Worm (Caenorhabditis elegans) whole organism, early embryonic: ENCODE results near the gene irld-67.

Experiments used
- B0310.2 ChIP-seq: sonication (generic microtip); optimal IDR thresholded peaks from 2 replicates; lab custom pipeline; 2016; ENCODE audit warnings: mild to moderate bottlenecking, missing genetic modification characterization, missing compliant biosample characterization
- F13C5.2 ChIP-seq: sonication (generic microtip); optimal IDR thresholded peaks from 2 replicates; lab custom pipeline; 2017; ENCODE audit warnings: mild to moderate bottlenecking, missing genetic modification characterization, inconsistent platforms, missing compliant biosample characterization
- aly-1 ChIP-seq: sonication (generic microtip); optimal IDR thresholded peaks from 2 replicates; lab custom pipeline; 2016; ENCODE audit warnings: missing genetic modification characterization, missing compliant biosample characterization
- ama-1 ChIP-seq: fragments of 150-350 bp; optimal IDR thresholded peaks from 2 replicates; lab custom pipeline; 2014
- ceh-13 ChIP-seq: fragments of 200-800 bp; sonication (Bioruptor generic); optimal IDR thresholded peaks from 2 replicates; lab custom pipeline; 2018; ENCODE audit warnings: mild to moderate bottlenecking, missing genetic modification characterization, missing compliant biosample characterization
- ceh-36 ChIP-seq: sonication (generic microtip); optimal IDR thresholded peaks from 2 replicates; lab custom pipeline; 2016; ENCODE audit warnings: missing genetic modification characterization, inconsistent platforms, missing compliant biosample characterization
- ets-7 ChIP-seq: sonication (generic microtip); optimal IDR thresholded peaks from 2 replicates; lab custom pipeline; 2016; ENCODE audit warnings: missing genotype, missing genetic modification characterization, missing compliant biosample characterization
- flt-1 ChIP-seq: fragments of 200-800 bp; sonication (Bioruptor generic); IDR thresholded peaks from 2 replicates; pipeline ENCODE4 v1.3.6; 2022; ENCODE audit warnings: missing genetic modification characterization, missing compliant biosample characterization
- hmbx-1 ChIP-seq: sonication (generic microtip); optimal IDR thresholded peaks from 2 replicates; lab custom pipeline; 2016; ENCODE audit warnings: mild to moderate bottlenecking, missing genetic modification characterization, missing compliant biosample characterization
- hmg-4 ChIP-seq: fragments of 200-800 bp; sonication (Bioruptor generic); optimal IDR thresholded peaks from 2 replicates; lab custom pipeline; 2018; ENCODE audit warnings: mild to moderate bottlenecking, missing genetic modification characterization, missing compliant biosample characterization
- hnd-1 ChIP-seq: sonication (generic microtip); optimal IDR thresholded peaks from 2 replicates; lab custom pipeline; 2016; ENCODE audit warnings: missing genetic modification characterization, missing compliant biosample characterization
- pes-1 ChIP-seq: fragments of 200-800 bp; sonication (Bioruptor generic); IDR thresholded peaks from 2 replicates; pipeline ENCODE4 v1.3.6; 2022; ENCODE audit warnings: missing genetic modification reagents, missing genetic modification characterization, missing compliant biosample characterization
- scrt-1 ChIP-seq: fragments of 200-800 bp; sonication (Bioruptor generic); IDR thresholded peaks from 2 replicates; pipeline ENCODE4 v1.3.6; 2022; ENCODE audit warnings: missing genetic modification characterization, missing compliant biosample characterization
- sea-1 ChIP-seq: fragments of 200-800 bp; sonication (Bioruptor generic); conservative IDR thresholded peaks from 2 replicates; pipeline ENCODE4 v1.3.6; 2022; ENCODE audit warnings: missing genetic modification characterization, missing compliant biosample characterization
- tbx-11 ChIP-seq: fragments of 200-800 bp; sonication (Bioruptor generic); IDR thresholded peaks from 2 replicates; pipeline ENCODE4 v1.3.6; 2022; ENCODE audit warnings: missing genetic modification characterization, missing compliant biosample characterization
- tbx-37 ChIP-seq: fragments of 200-800 bp; sonication (Bioruptor generic); conservative IDR thresholded peaks from 2 replicates; pipeline ENCODE4 v1.3.6; 2022; ENCODE audit warnings: missing genetic modification reagents, missing genetic modification characterization, missing compliant biosample characterization
- tra-4 ChIP-seq: sonication (generic microtip); optimal IDR thresholded peaks from 2 replicates; lab custom pipeline; 2017; ENCODE audit warnings: missing genetic modification characterization, missing compliant biosample characterization

The irld-67 gene

DNA sequence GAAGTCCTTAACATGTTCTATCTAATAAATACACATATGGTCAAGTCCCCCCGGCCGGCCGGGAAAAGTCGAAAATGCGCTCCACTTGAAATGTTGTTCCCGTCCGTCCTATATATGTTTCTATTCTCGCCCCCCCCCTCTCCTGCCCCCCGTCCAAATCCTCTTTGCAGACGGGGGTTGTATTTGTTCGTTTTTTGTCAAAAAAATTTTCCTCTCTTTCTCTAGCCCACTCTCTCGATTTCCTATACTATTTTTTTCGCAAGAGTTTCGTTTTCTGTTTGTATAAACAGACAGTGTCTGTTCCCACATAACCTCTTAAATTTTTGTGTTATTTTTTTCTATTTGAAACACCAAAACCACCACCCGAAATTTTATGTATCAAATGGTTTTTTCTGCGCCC lies 32.8 kb upstream of the irld-67 start:
- no peak for TF ChIP-seq hmbx-1 (tag; lab: Kevin White, UChicago)
- no peak for TF ChIP-seq ceh-36 (tag; lab: Kevin White, UChicago)
- TF ChIP-seq F13C5.2 (tag; lab: Kevin White, UChicago), result no peak
- no peak for TF ChIP-seq aly-1 (tag; lab: Kevin White, UChicago)

- TF ChIP-seq hnd-1, result no peak
- no peak for TF ChIP-seq ama-1 (lab: Kevin White, UChicago)
- TF ChIP-seq tbx-37 (GFP tag; lab: Robert Waterston, UW), result no peak
- no peak for TF ChIP-seq aly-1 (tag; lab: Kevin White, UChicago)
- TF ChIP-seq tbx-11 (GFP tag; lab: Robert Waterston, UW), result no peak
- no peak for TF ChIP-seq ceh-13 (GFP tag; lab: Kevin White, UChicago)
- TF ChIP-seq ets-7 (tag; lab: Kevin White, UChicago), result no peak
- no peak for TF ChIP-seq hmbx-1 (tag; lab: Kevin White, UChicago)
- TF ChIP-seq F13C5.2 (tag; lab: Kevin White, UChicago), result no peak
- no peak for TF ChIP-seq scrt-1 (GFP tag; lab: Robert Waterston, UW)
- TF ChIP-seq pes-1, result no peak
- TF ChIP-seq B0310.2 (tag; lab: Kevin White, UChicago), result no peak
- TF ChIP-seq hmg-4 (GFP tag; lab: Kevin White, UChicago), result no peak
Observed at ce11 chrII:2966350-2966749, 32.1 kb upstream of the irld-67 start.

- TF ChIP-seq scrt-1 (GFP tag; lab: Robert Waterston, UW) (no peak), flt-1 (GFP tag; lab: Robert Waterston, UW) (no peak), pes-1 (no peak), ceh-13 (GFP tag; lab: Kevin White, UChicago) (no peak), F13C5.2 (tag; lab: Kevin White, UChicago) (no peak), aly-1 (tag; lab: Kevin White, UChicago) (no peak), hmg-4 (GFP tag; lab: Kevin White, UChicago) (no peak), tra-4 (tag; lab: Kevin White, UChicago) (no peak), ets-7 (tag; lab: Kevin White, UChicago) (no peak), B0310.2 (tag; lab: Kevin White, UChicago) (no peak), tbx-11 (GFP tag; lab: Robert Waterston, UW) (no peak), hmbx-1 (tag; lab: Kevin White, UChicago) (no peak), sea-1 (GFP tag; lab: Robert Waterston, UW) (no peak), hnd-1 (no peak), tbx-37 (GFP tag; lab: Robert Waterston, UW) (no peak), ceh-36 (tag; lab: Kevin White, UChicago) (no peak), ama-1 (lab: Kevin White, UChicago) (no peak)
Observed at ce11 chrII:2965215-2965998, 31.2 kb upstream of the irld-67 start.

ce11 chrII:2963619-2964018 lies 29.4 kb upstream of the irld-67 start:
- TF ChIP-seq hmg-4 (GFP tag; lab: Kevin White, UChicago) (no peak), ceh-13 (GFP tag; lab: Kevin White, UChicago) (no peak), pes-1 (no peak), tbx-37 (GFP tag; lab: Robert Waterston, UW) (no peak), tbx-11 (GFP tag; lab: Robert Waterston, UW) (no peak), sea-1 (GFP tag; lab: Robert Waterston, UW) (no peak), flt-1 (GFP tag; lab: Robert Waterston, UW) (no peak), ets-7 (tag; lab: Kevin White, UChicago) (no peak), scrt-1 (GFP tag; lab: Robert Waterston, UW) (no peak), ama-1 (lab: Kevin White, UChicago) (no peak), hnd-1 (no peak), aly-1 (tag; lab: Kevin White, UChicago) (no peak), F13C5.2 (tag; lab: Kevin White, UChicago) (no peak), B0310.2 (tag; lab: Kevin White, UChicago) (no peak)

ce11 chrII:2962531-2963164 lies 28.4 kb upstream of the irld-67 start:
- no peak for TF ChIP-seq flt-1 (GFP tag; lab: Robert Waterston, UW)
- no peak for TF ChIP-seq ceh-13 (GFP tag; lab: Kevin White, UChicago)
- TF ChIP-seq tra-4 (tag; lab: Kevin White, UChicago), result no peak
- TF ChIP-seq ets-7 (tag; lab: Kevin White, UChicago), result no peak
- TF ChIP-seq hmbx-1 (tag; lab: Kevin White, UChicago), result no peak
- TF ChIP-seq tbx-37 (GFP tag; lab: Robert Waterston, UW), result no peak
- TF ChIP-seq F13C5.2 (tag; lab: Kevin White, UChicago), result no peak
- TF ChIP-seq sea-1 (GFP tag; lab: Robert Waterston, UW), result no peak
- no peak for TF ChIP-seq pes-1
- TF ChIP-seq ceh-36 (tag; lab: Kevin White, UChicago), result no peak
- TF ChIP-seq scrt-1 (GFP tag; lab: Robert Waterston, UW), result no peak
- no peak for TF ChIP-seq B0310.2 (tag; lab: Kevin White, UChicago)
- no peak for TF ChIP-seq aly-1 (tag; lab: Kevin White, UChicago)
- no peak for TF ChIP-seq hnd-1
- no peak for TF ChIP-seq tbx-11 (GFP tag; lab: Robert Waterston, UW)

DNA sequence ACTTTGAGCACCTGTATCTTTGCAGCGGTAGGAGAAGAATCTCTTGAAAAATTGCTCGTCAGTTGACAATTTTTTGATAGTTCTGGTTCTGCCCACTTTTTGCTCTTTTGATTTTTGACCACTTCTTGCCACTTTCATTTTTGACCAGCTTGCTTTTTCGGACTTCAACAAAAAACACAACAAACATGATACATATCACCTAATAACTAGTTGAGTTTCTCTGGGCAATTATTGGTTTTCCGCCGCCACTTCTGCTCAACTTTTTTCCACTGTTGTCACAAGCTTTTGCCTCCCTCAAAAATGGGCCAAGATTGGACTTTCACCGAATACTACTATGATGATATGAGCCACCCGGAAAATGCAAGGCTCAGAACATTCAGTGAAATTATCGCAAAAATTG lies 24.1 kb upstream of the irld-67 start, which contains the start of gene srw-60:
Gene srw-60 (plus strand): TSS at position 301 of the 400 bp plus-strand sequence.
- TF ChIP-seq tbx-37 (GFP tag; lab: Robert Waterston, UW) (no peak), ama-1 (lab: Kevin White, UChicago) (no peak), ets-7 (tag; lab: Kevin White, UChicago) (no peak), F13C5.2 (tag; lab: Kevin White, UChicago) (no peak), tra-4 (tag; lab: Kevin White, UChicago) (no peak)
